Fruit fly (Drosophila melanogaster): ENCODE measurements around the gene Dnaaf5.

Gene Dnaaf5

dm6 chr3R:14346838-14347745 lies 14.5 kb downstream of the Dnaaf5 start (continued):
- peak; percentile 62 for TF ChIP-seq CG1832 (GFP tag; optimal IDR thresholded peaks at IDR 0.05)
- TF ChIP-seq pb (GFP tag; optimal IDR thresholded peaks at IDR 0.05): no peak
- TF ChIP-seq CG5180 (GFP tag; optimal IDR thresholded peaks at IDR 0.05): no peak
- 0 out of 3 replicates have a peak, but pooled peaks have one; percentile 49 for TF ChIP-seq CG11456 (GFP tag; IDR thresholded peaks at IDR 0.05)
- TF ChIP-seq CG8281 (tag; optimal IDR thresholded peaks at IDR 0.05): peak; percentile 8
- TF ChIP-seq slou (GFP tag; optimal IDR thresholded peaks at IDR 0.05): peak; percentile 56
- no peak for TF ChIP-seq CG2129 (GFP tag; IDR thresholded peaks at IDR 0.05; ENCODE audit: partially characterized antibody)
- TF ChIP-seq CG10654 (GFP tag; optimal IDR thresholded peaks at IDR 0.05): peak; percentile 21
- peak; percentile 27; the same call in 1 of the 2 replicates for TF ChIP-seq Ada2b (GFP tag; IDR thresholded peaks at IDR 0.05)
- no peak for TF ChIP-seq CG6813 (GFP tag; optimal IDR thresholded peaks at IDR 0.05)
- no peak for TF ChIP-seq CG12071 (GFP tag; optimal IDR thresholded peaks at IDR 0.05)
- TF ChIP-seq YL-1 (GFP tag; optimal IDR thresholded peaks at IDR 0.05): no peak
- no peak for TF ChIP-seq H2.0 (GFP tag; IDR thresholded peaks at IDR 0.05)
- TF ChIP-seq Hmr (GFP tag; optimal IDR thresholded peaks at IDR 0.05): peak; percentile 82
- peak; percentile 60 for TF ChIP-seq unpg (GFP tag; optimal IDR thresholded peaks at IDR 0.05)
- no peak for TF ChIP-seq Ets97D (GFP tag; optimal IDR thresholded peaks at IDR 0.05)
- TF ChIP-seq CG5953 (GFP tag; IDR thresholded peaks at IDR 0.05): no peak
- no peak for TF ChIP-seq ac (GFP tag; optimal IDR thresholded peaks at IDR 0.05)
- no peak for TF ChIP-seq CG8478 (optimal IDR thresholded peaks at IDR 0.05)
- TF ChIP-seq CG12299 (tag; optimal IDR thresholded peaks at IDR 0.05): no peak
- peak; percentile 50 for TF ChIP-seq CG10979 (tag; optimal IDR thresholded peaks at IDR 0.05)
- no peak for TF ChIP-seq CG3726 (GFP tag; IDR thresholded peaks at IDR 0.05)
- TF ChIP-seq eve (GFP tag; optimal IDR thresholded peaks at IDR 0.05): peak in 1 of 2 experiments; percentile 72
- peak; percentile 20 for TF ChIP-seq Vsx1 (GFP tag; optimal IDR thresholded peaks at IDR 0.05)
- TF ChIP-seq zfh2 (GFP tag; optimal IDR thresholded peaks at IDR 0.05): no peak
- peak; percentile 49 for TF ChIP-seq nau (GFP tag; optimal IDR thresholded peaks at IDR 0.05)
- no peak for TF ChIP-seq Dad (GFP tag; optimal IDR thresholded peaks at IDR 0.05)
- TF ChIP-seq pfk (GFP tag; optimal IDR thresholded peaks at IDR 0.05): no peak
- TF ChIP-seq Myb (GFP tag; optimal IDR thresholded peaks at IDR 0.05): no peak
- TF ChIP-seq CG6791 (GFP tag; IDR thresholded peaks at IDR 0.05; ENCODE audit: partially characterized antibody): no peak
- no peak for TF ChIP-seq CG17912 (GFP tag; optimal IDR thresholded peaks at IDR 0.05)
- no peak for TF ChIP-seq Bdp1 (GFP tag; optimal IDR thresholded peaks at IDR 0.05)
- TF ChIP-seq Aef1 (GFP tag; IDR thresholded peaks at IDR 0.05): peak; percentile 24; the same call in 1 of the 3 replicates
- no peak for TF ChIP-seq CG11247 (GFP tag; IDR thresholded peaks at IDR 0.05)
- TF ChIP-seq CG43689 (GFP tag; IDR thresholded peaks at IDR 0.05): no peak
- no peak for TF ChIP-seq CG12744 (GFP tag; optimal IDR thresholded peaks at IDR 0.05)
- no peak for TF ChIP-seq CG14441 (GFP tag; IDR thresholded peaks at IDR 0.05)
- no peak for TF ChIP-seq NC2β (GFP tag; optimal IDR thresholded peaks at IDR 0.05)
- no peak for TF ChIP-seq Neu2 (GFP tag; optimal IDR thresholded peaks at IDR 0.05; ENCODE audit: borderline replicate concordance)
- TF ChIP-seq CG7556 (GFP tag; optimal IDR thresholded peaks at IDR 0.05): peak; percentile 84
- TF ChIP-seq fd3F (GFP tag; optimal IDR thresholded peaks at IDR 0.05): peak; percentile 46
- TF ChIP-seq HHEX (GFP tag; optimal IDR thresholded peaks at IDR 0.05): peak; percentile 64
- TF ChIP-seq CG17361 (GFP tag; IDR thresholded peaks at IDR 0.05): peak; percentile 59
- TF ChIP-seq CG13123 (GFP tag; optimal IDR thresholded peaks at IDR 0.05): peak; percentile 8
- TF ChIP-seq ci (GFP tag; IDR thresholded peaks at IDR 0.05): no peak; the same call in 2 of the 3 replicates
- peak; percentile 58 for TF ChIP-seq ATbp (GFP tag; optimal IDR thresholded peaks at IDR 0.05)
- TF ChIP-seq CG9932 (GFP tag; IDR thresholded peaks at IDR 0.05): peak; percentile 30; the same call in 1 of the 2 replicates
- TF ChIP-seq gsb (GFP tag; IDR thresholded peaks at IDR 0.05): peak; percentile 16; the same call in 1 of the 2 replicates
- TF ChIP-seq Fer3 (tag; optimal IDR thresholded peaks at IDR 0.05): peak; percentile 56
